Worm (Caenorhabditis elegans): ENCODE results near the gene acs-21.

DNA sequence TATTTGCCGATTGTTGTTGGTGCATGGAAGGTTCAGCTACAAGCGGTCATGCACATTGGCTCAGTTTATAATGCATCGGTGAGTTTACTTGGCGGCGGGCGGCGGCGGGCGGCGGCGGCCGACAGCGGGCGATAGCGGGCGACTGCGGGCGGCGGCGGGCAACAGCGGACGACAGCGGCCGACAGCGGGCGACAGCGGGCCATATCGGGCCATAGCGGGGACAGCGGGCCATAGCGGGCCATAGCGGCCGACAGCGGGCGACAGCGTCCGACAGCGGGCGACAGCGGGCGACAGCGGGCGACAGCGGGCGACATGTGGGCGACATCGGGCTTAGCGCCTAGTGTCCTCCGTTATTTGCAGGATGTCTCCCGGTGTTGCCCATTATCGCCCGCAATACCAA is 43.2 kb downstream of the acs-21 start:
- TF ChIP-seq ama-1 (optimal IDR thresholded peaks at IDR 0.05) (no peak), pes-1 (GFP tag; IDR thresholded peaks at IDR 0.05) (0 out of 2 replicates have a peak, but pooled peaks have one; percentile 30)

Data from whole organism, early embryonic.